Worm (Caenorhabditis elegans) whole organism, young adult: Measurements from ENCODE around the gene srg-64.

Experiments
- B0035.1 ChIP-seq: sonication (generic microtip); optimal IDR thresholded peaks from 2 replicates; lab custom pipeline; 2016; ENCODE audit warnings: missing genetic modification characterization, mild to moderate bottlenecking, missing compliant biosample characterization, missing genotype, missing genetic modification reagents
- B0336.3 ChIP-seq: fragments of 200-800 bp; sonication (Bioruptor generic); IDR thresholded peaks from 2 replicates; pipeline ENCODE4 v1.3.6; 2022; ENCODE audit warnings: missing genetic modification characterization, missing compliant biosample characterization
- F22D6.2 ChIP-seq: sonication (generic microtip); optimal IDR thresholded peaks from 2 replicates; lab custom pipeline; 2016; ENCODE audit warnings: mild to moderate bottlenecking, missing genetic modification characterization, missing compliant biosample characterization
- F33H1.4 ChIP-seq: fragments of 200-800 bp; sonication (Bioruptor generic); IDR thresholded peaks from 2 replicates; pipeline ENCODE4 v1.3.6; 2022; ENCODE audit warnings: missing genetic modification reagents, missing genetic modification characterization, missing compliant biosample characterization
- F57C9.4 ChIP-seq: sonication (generic microtip); optimal IDR thresholded peaks from 2 replicates; lab custom pipeline; 2017; ENCODE audit warnings: mild to moderate bottlenecking, missing genetic modification characterization, missing compliant biosample characterization
- T26A5.8 ChIP-seq: sonication (generic microtip); optimal IDR thresholded peaks from 2 replicates; lab custom pipeline; 2016; ENCODE audit warnings: missing genetic modification characterization, missing compliant biosample characterization
- Y56A3A.18 ChIP-seq: fragments of 200-800 bp; sonication (Bioruptor generic); IDR thresholded peaks from 2 replicates; pipeline ENCODE4 v1.3.6; 2022; ENCODE audit warnings: missing genetic modification reagents, missing genetic modification characterization, missing compliant biosample characterization
- ZK185.1 ChIP-seq: sonication (generic microtip); optimal IDR thresholded peaks from 2 replicates; lab custom pipeline; 2016; ENCODE audit warnings: mild to moderate bottlenecking, missing genetic modification characterization, missing compliant biosample characterization; ENCODE audit not compliant: poor library complexity, severe bottlenecking
- ama-1 ChIP-seq, 3 experiments: fragments of 150-350 bp in 1 of 3; sonication (generic microtip) in 2 of 3; optimal IDR thresholded peaks; 2 replicates each; lab custom pipeline; 2014 to 2018; ENCODE audit warnings: missing biosample characterization in 2 of 3, missing genetic modification characterization in 2 of 3, missing genetic modification reagents in 2 of 3
- athp-1 ChIP-seq: sonication (generic microtip); optimal IDR thresholded peaks from 2 replicates; lab custom pipeline; 2017; ENCODE audit warnings: mild to moderate bottlenecking, missing genetic modification characterization, missing compliant biosample characterization
- attf-3 ChIP-seq: fragments of 200-800 bp; sonication (Bioruptor generic); conservative IDR thresholded peaks from 2 replicates; pipeline ENCODE4 v1.3.6; 2022; ENCODE audit warnings: missing genetic modification reagents, missing genetic modification characterization, missing compliant biosample characterization
- cebp-1 ChIP-seq, 2 experiments: fragments of 200-800 bp in 1 of 2; sonication (Bioruptor generic) in 1 of 2; sonication (generic microtip) in 1 of 2; IDR thresholded peaks in 1 of 2; optimal IDR thresholded peaks in 1 of 2; 2 replicates each; pipeline versions ENCODE4 v1.3.6 to Lab custom; 2017 to 2022; ENCODE audit warnings: missing compliant biosample characterization in 2 of 2, missing genetic modification characterization in 2 of 2, mild to moderate bottlenecking in 1 of 2, missing genetic modification reagents in 1 of 2, moderate library complexity in 1 of 2
- ceh-100 ChIP-seq: fragments of 200-800 bp; sonication (Bioruptor generic); IDR thresholded peaks from 2 replicates; pipeline ENCODE4 v1.3.6; 2022; ENCODE audit warnings: missing genetic modification reagents, missing genetic modification characterization, missing compliant biosample characterization
- ceh-27 ChIP-seq: fragments of 200-800 bp; sonication (Bioruptor generic); optimal IDR thresholded peaks from 2 replicates; lab custom pipeline; 2018; ENCODE audit warnings: mild to moderate bottlenecking, missing genetic modification characterization, moderate library complexity, missing compliant biosample characterization
- ceh-40 ChIP-seq: fragments of 200-800 bp; sonication (Bioruptor generic); IDR thresholded peaks from 2 replicates; pipeline ENCODE4 v1.3.6; 2022; ENCODE audit warnings: missing genetic modification characterization, missing compliant biosample characterization
- ceh-58 ChIP-seq: fragments of 200-800 bp; sonication (Bioruptor generic); IDR thresholded peaks from 2 replicates; pipeline ENCODE4 v1.3.6; 2022; ENCODE audit warnings: missing genetic modification characterization, missing compliant biosample characterization
- ceh-91 ChIP-seq: fragments of 200-800 bp; sonication (Bioruptor generic); IDR thresholded peaks from 2 replicates; pipeline ENCODE4 v1.3.6; 2022; ENCODE audit warnings: missing genetic modification reagents, missing genetic modification characterization, missing compliant biosample characterization
- efl-1 ChIP-seq: fragments of 150-350 bp; optimal IDR thresholded peaks from 2 replicates; lab custom pipeline; 2014; ENCODE audit warnings: missing biosample characterization, missing genetic modification reagents, missing genetic modification characterization
- gei-17 ChIP-seq: fragments of 200-800 bp; sonication (Bioruptor generic); optimal IDR thresholded peaks from 2 replicates; lab custom pipeline; 2018; ENCODE audit warnings: mild to moderate bottlenecking, missing genetic modification characterization, missing compliant biosample characterization
- hmg-20 ChIP-seq: fragments of 200-800 bp; sonication (Bioruptor generic); IDR thresholded peaks from 2 replicates; pipeline ENCODE4 v1.3.6; 2022; ENCODE audit warnings: missing genetic modification reagents, missing genetic modification characterization, missing compliant biosample characterization
- hsf-1 ChIP-seq: fragments of 200-800 bp; sonication (Bioruptor generic); IDR thresholded peaks from 2 replicates; pipeline ENCODE4 v1.3.6; 2022; ENCODE audit warnings: missing genetic modification reagents, missing genetic modification characterization, missing compliant biosample characterization
- lag-1 ChIP-seq: fragments of 200-800 bp; sonication (Bioruptor generic); IDR thresholded peaks from 2 replicates; pipeline ENCODE4 v1.3.6; 2022; ENCODE audit warnings: missing genetic modification reagents, missing genetic modification characterization, missing compliant biosample characterization
- lin-35 ChIP-seq, 3 experiments: fragments of 150-350 bp in 2 of 3; sonication (generic microtip) in 1 of 3; optimal IDR thresholded peaks; 2 replicates each; lab custom pipeline; 2014 to 2018; ENCODE audit warnings: missing biosample characterization in 3 of 3, missing genetic modification characterization in 3 of 3, missing genetic modification reagents in 3 of 3
- madf-10 ChIP-seq: sonication (generic microtip); optimal IDR thresholded peaks from 2 replicates; lab custom pipeline; 2016; ENCODE audit warnings: mild to moderate bottlenecking, missing genetic modification characterization, missing compliant biosample characterization
- madf-3 ChIP-seq: fragments of 200-800 bp; sonication (Bioruptor generic); IDR thresholded peaks from 2 replicates; pipeline ENCODE4 v1.3.6; 2022; ENCODE audit warnings: missing genetic modification reagents, missing genetic modification characterization, missing compliant biosample characterization
- mes-4 ChIP-seq: sonication (generic microtip); optimal IDR thresholded peaks from 2 replicates; lab custom pipeline; 2016; ENCODE audit warnings: missing genotype, missing genetic modification characterization, missing compliant biosample characterization
- mxl-1 ChIP-seq: sonication (generic microtip); optimal IDR thresholded peaks from 2 replicates; lab custom pipeline; 2016; ENCODE audit warnings: missing genetic modification characterization, missing compliant biosample characterization
- nfya-2 ChIP-seq: fragments of 200-800 bp; sonication (Bioruptor generic); IDR thresholded peaks from 2 replicates; pipeline ENCODE4 v1.3.6; 2022; ENCODE audit warnings: missing genetic modification reagents, missing genetic modification characterization, missing compliant biosample characterization
- nhr-120 ChIP-seq: fragments of 200-800 bp; sonication (Bioruptor generic); IDR thresholded peaks from 2 replicates; pipeline ENCODE4 v1.3.6; 2022; ENCODE audit warnings: missing genetic modification characterization, missing compliant biosample characterization
- pbrm-1 ChIP-seq: fragments of 200-800 bp; sonication (Bioruptor generic); IDR thresholded peaks from 2 replicates; pipeline ENCODE4 v1.3.6; 2022; ENCODE audit warnings: missing genetic modification reagents, missing genetic modification characterization, missing compliant biosample characterization
- pha-4 ChIP-seq: fragments of 150-350 bp; sonication (generic microtip); optimal IDR thresholded peaks from 2 replicates; lab custom pipeline; 2014; ENCODE audit warnings: missing biosample characterization, missing genetic modification reagents, missing genetic modification characterization
- rec-8 ChIP-seq, 2 experiments: sonication (generic microtip); optimal IDR thresholded peaks; 2 replicates each; lab custom pipeline; 2016; ENCODE audit warnings: mild to moderate bottlenecking in 2 of 2, missing genetic modification characterization in 2 of 2, missing genetic modification reagents in 2 of 2, missing genotype in 2 of 2, missing biosample characterization in 1 of 2, missing compliant biosample characterization in 1 of 2, moderate library complexity in 1 of 2
- snpc-1.1 ChIP-seq: sonication (generic microtip); optimal IDR thresholded peaks from 2 replicates; lab custom pipeline; 2017; ENCODE audit warnings: missing genetic modification characterization, mild to moderate bottlenecking, missing compliant biosample characterization, antibody characterized with exemption, moderate library complexity, missing genotype, missing genetic modification reagents; ENCODE audit not compliant: insufficient read depth
- snpc-1.3 ChIP-seq: sonication (generic microtip); optimal IDR thresholded peaks from 2 replicates; lab custom pipeline; 2017; ENCODE audit warnings: missing genetic modification characterization, mild to moderate bottlenecking, missing compliant biosample characterization, antibody characterized with exemption, moderate library complexity, missing genotype, missing genetic modification reagents; ENCODE audit not compliant: insufficient read depth
- snpc-3.4 ChIP-seq: sonication (generic microtip); optimal IDR thresholded peaks from 2 replicates; lab custom pipeline; 2017; ENCODE audit warnings: missing genetic modification characterization, mild to moderate bottlenecking, missing compliant biosample characterization, antibody characterized with exemption, moderate library complexity, missing genotype, missing genetic modification reagents
- somi-1 ChIP-seq: fragments of 200-800 bp; sonication (Bioruptor generic); optimal IDR thresholded peaks from 2 replicates; lab custom pipeline; 2018; ENCODE audit warnings: mild to moderate bottlenecking, missing genetic modification characterization, missing compliant biosample characterization
- tlf-1 ChIP-seq: fragments of 200-800 bp; sonication (Bioruptor generic); optimal IDR thresholded peaks from 2 replicates; lab custom pipeline; 2018; ENCODE audit warnings: mild to moderate bottlenecking, missing genetic modification characterization, missing compliant biosample characterization
- xnd-1 ChIP-seq: sonication (generic microtip); optimal IDR thresholded peaks from 2 replicates; lab custom pipeline; 2016; ENCODE audit warnings: missing genotype, missing genetic modification reagents, missing genetic modification characterization, missing compliant biosample characterization
- zim-3 ChIP-seq: sonication (generic microtip); optimal IDR thresholded peaks from 2 replicates; lab custom pipeline; 2017; ENCODE audit warnings: mild to moderate bottlenecking, missing genetic modification characterization, moderate library complexity, missing compliant biosample characterization
- ztf-22 ChIP-seq: fragments of 200-800 bp; sonication (Bioruptor generic); optimal IDR thresholded peaks from 2 replicates; lab custom pipeline; 2018; ENCODE audit warnings: mild to moderate bottlenecking, missing genetic modification characterization, moderate library complexity, missing compliant biosample characterization
- ztf-6 ChIP-seq: fragments of 200-800 bp; sonication (Bioruptor generic); IDR thresholded peaks from 2 replicates; pipeline ENCODE4 v1.3.6; 2022; ENCODE audit warnings: missing genetic modification reagents, missing genetic modification characterization, missing compliant biosample characterization

srg-64 gene

DNA sequence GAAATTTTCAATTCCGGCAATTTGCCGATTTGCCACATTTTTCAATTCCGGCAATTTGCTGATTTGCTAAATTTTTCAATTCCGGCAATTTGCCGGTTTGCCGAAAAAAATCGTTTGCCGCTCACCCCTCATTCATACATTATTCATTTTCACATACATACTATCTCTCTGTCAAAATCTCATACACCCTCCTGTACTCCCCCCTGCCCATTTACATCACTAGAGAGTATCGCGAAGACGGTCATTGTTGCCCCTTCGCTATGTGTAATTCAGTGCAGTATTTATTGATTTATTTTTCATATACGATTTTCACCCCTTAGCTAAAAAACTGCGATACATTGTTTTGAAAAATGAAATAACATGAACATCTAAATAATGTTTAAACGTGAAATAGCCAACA, 4.0 kb downstream of the srg-64 start (continued):
- TF ChIP-seq ceh-58 (GFP tag; lab: Robert Waterston, UW): no peak
- TF ChIP-seq ama-1 (optimal IDR thresholded peaks at IDR 0.05; lab: Kevin White, UChicago): no peak
- no peak for TF ChIP-seq ama-1 (GFP tag; optimal IDR thresholded peaks at IDR 0.05; lab: Kevin White, UChicago)
- TF ChIP-seq lag-1 (GFP tag; lab: Robert Waterston, UW): no peak
- no peak for TF ChIP-seq snpc-1.1 (tag; lab: Kevin White, UChicago)
- TF ChIP-seq ceh-100 (GFP tag; lab: Robert Waterston, UW): no peak
- TF ChIP-seq athp-1 (tag; lab: Kevin White, UChicago): no peak
- TF ChIP-seq snpc-1.3 (tag; lab: Kevin White, UChicago): no peak
- no peak for TF ChIP-seq ZK185.1 (tag; lab: Kevin White, UChicago)
- TF ChIP-seq ztf-6: no peak
- TF ChIP-seq B0336.3: peak; percentile 40; the same call in 1 of the 2 replicates
- TF ChIP-seq F22D6.2: peak; percentile 41
- TF ChIP-seq F33H1.4: no peak
- no peak for TF ChIP-seq tlf-1 (GFP tag; lab: Kevin White, UChicago)
- no peak for TF ChIP-seq ceh-91
- no peak for TF ChIP-seq mxl-1 (tag; lab: Kevin White, UChicago)
- no peak for TF ChIP-seq somi-1 (GFP tag; lab: Kevin White, UChicago)
- TF ChIP-seq mes-4 (tag; lab: Kevin White, UChicago): no peak
- TF ChIP-seq zim-3 (tag; lab: Kevin White, UChicago): no peak
- TF ChIP-seq lin-35 (GFP tag; optimal IDR thresholded peaks at IDR 0.05; lab: Kevin White, UChicago): peak in 1 of 3 experiments; percentile 72
- TF ChIP-seq attf-3 (GFP tag; lab: Robert Waterston, UW): no peak
- TF ChIP-seq ceh-27 (GFP tag; lab: Kevin White, UChicago): peak; percentile 49
- no peak for TF ChIP-seq nfya-2 (GFP tag; lab: Robert Waterston, UW)
- TF ChIP-seq rec-8 (tag; optimal IDR thresholded peaks at IDR 0.05; lab: Kevin White, UChicago): no peak
- TF ChIP-seq ceh-40 (GFP tag; lab: Robert Waterston, UW): no peak
- no peak for TF ChIP-seq cebp-1 (GFP tag; IDR thresholded peaks at IDR 0.05; lab: Robert Waterston, UW)
- TF ChIP-seq cebp-1 (tag; optimal IDR thresholded peaks at IDR 0.05; lab: Kevin White, UChicago): peak; percentile 66
- TF ChIP-seq gei-17 (GFP tag; lab: Kevin White, UChicago): peak; percentile 93
- TF ChIP-seq ztf-22: no peak
- no peak for TF ChIP-seq xnd-1 (tag; lab: Kevin White, UChicago)
- TF ChIP-seq hsf-1: no peak
- no peak for TF ChIP-seq pbrm-1
- TF ChIP-seq Y56A3A.18 (GFP tag; lab: Robert Waterston, UW): peak; percentile 72
- TF ChIP-seq nhr-120: no peak
- TF ChIP-seq hmg-20 (GFP tag; lab: Robert Waterston, UW): no peak
- TF ChIP-seq madf-10 (tag; lab: Kevin White, UChicago): peak; percentile 40
- no peak for TF ChIP-seq F57C9.4 (tag; lab: Kevin White, UChicago)
- TF ChIP-seq B0035.1 (tag; lab: Kevin White, UChicago): no peak
- no peak for TF ChIP-seq madf-3 (GFP tag; lab: Robert Waterston, UW)
- TF ChIP-seq pha-4 (tag; lab: Kevin White, UChicago): no peak
- TF ChIP-seq efl-1: no peak
- TF ChIP-seq snpc-3.4 (tag; lab: Kevin White, UChicago): no peak
- no peak for TF ChIP-seq T26A5.8
